Fruit fly (Drosophila melanogaster) whole organism, wandering third instar larva: ENCODE results near the gene CG12402.

Experiments used
- Abd-B ChIP-seq: fragments of >200 bp; optimal IDR thresholded peaks from 2 replicates; lab custom pipeline; 2017; ENCODE audit warnings: missing biosample characterization, missing genetic modification characterization
- CG32264 ChIP-seq: fragments of 200-800 bp; sonication (Bioruptor generic); optimal IDR thresholded peaks from 2 replicates; lab custom pipeline; 2016; ENCODE audit warnings: missing biosample characterization, missing genetic modification characterization
- CG9705 ChIP-seq: fragments of 200-800 bp; sonication (Bioruptor generic); optimal IDR thresholded peaks from 2 replicates; lab custom pipeline; 2018; ENCODE audit warnings: missing biosample characterization, mild to moderate bottlenecking, missing genetic modification characterization
- CrebA ChIP-seq: fragments of 200-800 bp; sonication (Bioruptor generic); optimal IDR thresholded peaks from 2 replicates; lab custom pipeline; 2016; ENCODE audit warnings: missing biosample characterization, mild to moderate bottlenecking, missing genetic modification characterization, borderline replicate concordance
- Dfd ChIP-seq: fragments of >200 bp; optimal IDR thresholded peaks from 2 replicates; lab custom pipeline; 2017; ENCODE audit warnings: missing biosample characterization, missing genetic modification characterization
- Dif ChIP-seq: fragments of 200-275, 200-300 bp; sonication (Bioruptor generic); optimal IDR thresholded peaks from 2 replicates; lab custom pipeline; 2018; ENCODE audit warnings: missing biosample characterization, missing genetic modification characterization; ENCODE audit not compliant: partially characterized antibody
- GATAd ChIP-seq: sonication (Bioruptor generic); optimal IDR thresholded peaks from 2 replicates; lab custom pipeline; 2016; ENCODE audit warnings: missing biosample characterization, missing genetic modification characterization
- HLH106 ChIP-seq: fragments of 200-800 bp; optimal IDR thresholded peaks from 3 replicates; lab custom pipeline; 2019; ENCODE audit warnings: missing biosample characterization, mild to moderate bottlenecking, missing genetic modification characterization, moderate library complexity
- Hnf4 ChIP-seq: fragments of 200-800 bp; sonication (Bioruptor generic); optimal IDR thresholded peaks from 2 replicates; lab custom pipeline; 2016; ENCODE audit warnings: missing biosample characterization, mild to moderate bottlenecking, missing genetic modification characterization
- Hr78 ChIP-seq: fragments of >200 bp; optimal IDR thresholded peaks from 2 replicates; lab custom pipeline; 2017; ENCODE audit warnings: missing biosample characterization, missing genetic modification characterization
- Hr83 ChIP-seq: fragments of 200-300 bp; sonication (Bioruptor generic); optimal IDR thresholded peaks from 2 replicates; lab custom pipeline; 2016; ENCODE audit warnings: missing biosample characterization, mild to moderate bottlenecking, missing genetic modification characterization, moderate library complexity; ENCODE audit not compliant: poor library complexity, severe bottlenecking
- Mio ChIP-seq: sonication (Bioruptor generic); optimal IDR thresholded peaks from 2 replicates; lab custom pipeline; 2016; ENCODE audit warnings: missing biosample characterization, missing genetic modification characterization
- Myc ChIP-seq: fragments of >200 bp; optimal IDR thresholded peaks from 2 replicates; lab custom pipeline; 2017
- N ChIP-seq: fragments of >200 bp; optimal IDR thresholded peaks from 2 replicates; lab custom pipeline; 2018; ENCODE audit warnings: missing biosample characterization, missing external identifiers, missing genetic modification characterization
- OdsH ChIP-seq: fragments of 200-800 bp; sonication (Bioruptor generic); optimal IDR thresholded peaks from 2 replicates; lab custom pipeline; 2016; ENCODE audit warnings: missing biosample characterization, mild to moderate bottlenecking, missing genetic modification characterization
- Rel ChIP-seq, 2 experiments: fragments of 200-800 bp; sonication (Bioruptor generic) in 1 of 2; optimal IDR thresholded peaks; 2 replicates in 1 of 2; 3 replicates in 1 of 2; lab custom pipeline; 2016 to 2019; ENCODE audit warnings: mild to moderate bottlenecking in 2 of 2, missing biosample characterization in 2 of 2, missing genetic modification characterization in 2 of 2, moderate library complexity in 1 of 2
- Vsx2 ChIP-seq: fragments of 200-300, 225-300 bp; sonication (Bioruptor generic); optimal IDR thresholded peaks from 2 replicates; lab custom pipeline; 2018; ENCODE audit warnings: missing biosample characterization, missing genetic modification characterization; ENCODE audit not compliant: partially characterized antibody
- br ChIP-seq: fragments of 200-800 bp; sonication (Bioruptor generic); optimal IDR thresholded peaks from 2 replicates; lab custom pipeline; 2016; ENCODE audit warnings: missing biosample characterization, missing genetic modification characterization
- brk ChIP-seq: fragments of 200-800 bp; sonication (Bioruptor generic); optimal IDR thresholded peaks from 2 replicates; lab custom pipeline; 2016; ENCODE audit warnings: missing biosample characterization, mild to moderate bottlenecking, missing genetic modification characterization
- dl ChIP-seq, 2 experiments: fragments of 175-275, 200-275 bp in 1 of 2; fragments of 200-275 bp in 1 of 2; sonication (Bioruptor generic); optimal IDR thresholded peaks; lab custom pipeline; 2018; ENCODE audit warnings: mild to moderate bottlenecking in 2 of 2, missing biosample characterization in 2 of 2, missing genetic modification characterization in 2 of 2, moderate library complexity in 2 of 2; ENCODE audit not compliant: partially characterized antibody in 2 of 2, insufficient read depth in 1 of 2
- dmrt93B ChIP-seq: fragments of 200-800 bp; sonication (Bioruptor generic); optimal IDR thresholded peaks from 2 replicates; lab custom pipeline; 2018; ENCODE audit warnings: missing biosample characterization, mild to moderate bottlenecking, missing genetic modification characterization
- dsf ChIP-seq: sonication (Bioruptor generic); optimal IDR thresholded peaks from 2 replicates; lab custom pipeline; 2016; ENCODE audit warnings: missing biosample characterization, missing genetic modification characterization, borderline replicate concordance
- foxo ChIP-seq, 2 experiments: fragments of 200-800 bp; sonication (Bioruptor generic); optimal IDR thresholded peaks; 2 replicates in 1 of 2; 3 replicates in 1 of 2; lab custom pipeline; 2016 to 2017; ENCODE audit warnings: missing biosample characterization in 2 of 2, missing genetic modification characterization in 2 of 2
- fru ChIP-seq: fragments of 200-800 bp; sonication (Bioruptor generic); optimal IDR thresholded peaks from 3 replicates; lab custom pipeline; 2016; ENCODE audit warnings: missing biosample characterization, mild to moderate bottlenecking, missing genetic modification characterization
- h ChIP-seq: fragments of 200-800 bp; sonication (Bioruptor generic); optimal IDR thresholded peaks from 3 replicates; lab custom pipeline; 2016; ENCODE audit warnings: missing biosample characterization, mild to moderate bottlenecking, missing genetic modification characterization
- jim ChIP-seq: fragments of 175-275, 200-325 bp; sonication (Bioruptor generic); optimal IDR thresholded peaks from 2 replicates; lab custom pipeline; 2016; ENCODE audit warnings: missing biosample characterization, mild to moderate bottlenecking, missing genetic modification characterization
- lola ChIP-seq: fragments of >200 bp; optimal IDR thresholded peaks from 2 replicates; lab custom pipeline; 2017; ENCODE audit warnings: missing biosample characterization, missing genetic modification characterization
- pan ChIP-seq: fragments of >200 bp; optimal IDR thresholded peaks from 2 replicates; lab custom pipeline; 2017
- psq ChIP-seq: fragments of 200-800 bp; sonication (Bioruptor generic); optimal IDR thresholded peaks from 3 replicates; lab custom pipeline; 2017; ENCODE audit warnings: missing biosample characterization, mild to moderate bottlenecking, missing genetic modification characterization, moderate library complexity
- rgr ChIP-seq: fragments of 200-800 bp; sonication (Bioruptor generic); optimal IDR thresholded peaks from 3 replicates; lab custom pipeline; 2016; ENCODE audit warnings: missing biosample characterization, mild to moderate bottlenecking, missing genetic modification characterization
- sage ChIP-seq: fragments of 200-800 bp; sonication (Bioruptor generic); optimal IDR thresholded peaks from 2 replicates; lab custom pipeline; 2016; ENCODE audit warnings: missing biosample characterization, mild to moderate bottlenecking, missing genetic modification characterization
- tai ChIP-seq: sonication (Bioruptor generic); optimal IDR thresholded peaks from 2 replicates; lab custom pipeline; 2016; ENCODE audit warnings: missing biosample characterization, missing genetic modification characterization
- usp ChIP-seq: fragments of >200 bp; optimal IDR thresholded peaks from 2 replicates; lab custom pipeline; 2017; ENCODE audit warnings: missing biosample characterization, missing genetic modification characterization
- woc ChIP-seq: sonication (Bioruptor generic); optimal IDR thresholded peaks from 2 replicates; lab custom pipeline; 2016; ENCODE audit warnings: missing biosample characterization, mild to moderate bottlenecking, missing genetic modification characterization

CG12402 gene

dm6 chr3R:14088157-14088556, 20.0 kb downstream of the CG12402 start:
- TF ChIP-seq Dif (GFP tag; lab: Kevin White, UChicago) (no peak), Rel (GFP tag; optimal IDR thresholded peaks at IDR 0.05; lab: Kevin White, UChicago) (no peak), Rel (tag; optimal IDR thresholded peaks at IDR 0.05; lab: Kevin White, UChicago) (peak; percentile 31)

dm6 chr3R:14085555-14085954, 22.6 kb downstream of the CG12402 start:
- TF ChIP-seq usp (GFP tag; lab: Kevin White, UChicago): no peak
- no peak for TF ChIP-seq CG9705
- no peak for TF ChIP-seq Dif (GFP tag; lab: Kevin White, UChicago)
- no peak for TF ChIP-seq N (GFP tag; lab: Kevin White, UChicago)
- TF ChIP-seq tai: no peak
- no peak for TF ChIP-seq Rel (GFP tag; optimal IDR thresholded peaks at IDR 0.05; lab: Kevin White, UChicago)
- TF ChIP-seq Rel (tag; optimal IDR thresholded peaks at IDR 0.05; lab: Kevin White, UChicago): no peak
- TF ChIP-seq brk (GFP tag; lab: Kevin White, UChicago): no peak
- no peak for TF ChIP-seq dmrt93B (GFP tag; lab: Kevin White, UChicago)
- no peak for TF ChIP-seq Myc
- no peak for TF ChIP-seq dsf (GFP tag; lab: Kevin White, UChicago)
- TF ChIP-seq jim (GFP tag; lab: Kevin White, UChicago): no peak
- TF ChIP-seq Hnf4 (GFP tag; lab: Kevin White, UChicago): no peak
- TF ChIP-seq OdsH (GFP tag; lab: Kevin White, UChicago): no peak
- no peak for TF ChIP-seq Mio (GFP tag; lab: Kevin White, UChicago)
- TF ChIP-seq, all 38 proteins: peak for 0

- TF ChIP-seq sage (GFP tag; lab: Kevin White, UChicago) (no peak), lola (GFP tag; lab: Kevin White, UChicago) (no peak), Dfd (peak; percentile 78), jim (GFP tag; lab: Kevin White, UChicago) (no peak)
Measured at dm6 chr3R:14081526-14081925, 26.6 kb downstream of the CG12402 start.

DNA sequence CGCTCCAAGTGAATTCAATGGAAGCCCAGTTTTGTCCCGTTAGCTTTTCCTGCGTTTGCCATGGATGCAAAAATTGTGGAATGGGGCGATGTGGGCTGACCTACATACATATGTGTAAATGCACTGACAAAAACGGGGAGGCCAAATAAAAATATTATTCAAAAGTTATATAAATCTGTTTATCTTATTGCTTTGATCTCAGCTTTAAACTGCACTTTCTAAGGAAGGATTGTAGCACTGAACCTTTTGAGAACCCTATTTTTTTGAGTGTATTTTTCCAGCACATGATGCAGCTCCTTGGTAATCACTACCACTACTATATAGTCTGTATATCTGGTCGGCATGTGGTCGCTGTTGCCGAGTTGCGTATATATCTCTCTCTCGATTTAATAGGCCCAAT, 31.1 kb downstream of the CG12402 start:
- TF ChIP-seq sage (GFP tag; lab: Kevin White, UChicago) (no peak), Myc (no peak), psq (GFP tag; lab: Kevin White, UChicago) (peak; percentile 1), HLH106 (tag; lab: Kevin White, UChicago) (peak; percentile 18), Vsx2 (no peak), N (GFP tag; lab: Kevin White, UChicago) (no peak), pan (lab: Kevin White, UChicago) (no peak), dsf (GFP tag; lab: Kevin White, UChicago) (no peak), dmrt93B (GFP tag; lab: Kevin White, UChicago) (no peak), Abd-B (no peak), CG9705 (no peak), Mio (GFP tag; lab: Kevin White, UChicago) (no peak), CG32264 (no peak), fru (peak; percentile 39), usp (GFP tag; lab: Kevin White, UChicago) (no peak), Dfd (no peak), Hnf4 (GFP tag; lab: Kevin White, UChicago) (no peak), Hr78 (GFP tag; lab: Kevin White, UChicago) (no peak), lola (GFP tag; lab: Kevin White, UChicago) (no peak), Hr83 (no peak), GATAd (no peak), CrebA (GFP tag; lab: Kevin White, UChicago) (no peak), h (GFP tag; lab: Kevin White, UChicago) (peak; percentile 28), foxo (GFP tag; optimal IDR thresholded peaks at IDR 0.05; lab: Kevin White, UChicago) (peak in 1 of 2 experiments; percentile 21)

DNA sequence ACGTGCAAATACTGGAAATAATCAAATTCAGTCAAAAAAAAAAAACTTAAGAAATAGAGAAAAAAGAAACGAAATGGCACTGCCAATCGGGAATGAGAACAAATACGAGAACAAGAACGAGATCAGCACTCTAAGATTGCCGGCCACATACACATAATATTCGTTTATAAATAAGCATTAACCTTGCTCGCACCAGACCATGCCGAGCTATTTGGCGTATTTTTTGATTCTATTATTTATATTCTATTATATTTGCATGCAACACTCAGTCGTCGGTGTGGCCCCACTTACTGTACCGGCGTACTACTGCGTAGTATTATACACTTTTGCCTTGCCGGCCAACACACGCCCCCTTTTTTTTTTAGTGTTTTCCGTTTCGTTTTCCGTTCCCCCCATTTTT, 37.5 kb downstream of the CG12402 start:
- TF ChIP-seq Hr83 (no peak), dmrt93B (GFP tag; lab: Kevin White, UChicago) (peak; percentile 1), Rel (GFP tag; optimal IDR thresholded peaks at IDR 0.05; lab: Kevin White, UChicago) (no peak), Rel (tag; optimal IDR thresholded peaks at IDR 0.05; lab: Kevin White, UChicago) (no peak), br (GFP tag; lab: Kevin White, UChicago) (no peak), woc (GFP tag; lab: Kevin White, UChicago) (no peak), foxo (GFP tag; optimal IDR thresholded peaks at IDR 0.05; lab: Kevin White, UChicago) (peak in 1 of 2 experiments; percentile 11), rgr (peak; percentile 19), dl (GFP tag; optimal IDR thresholded peaks at IDR 0.05; lab: Kevin White, UChicago; ENCODE audit: insufficient read depth in 1 of 2, partially characterized antibody in 2 of 2) (no peak), fru (no peak), jim (GFP tag; lab: Kevin White, UChicago) (no peak), CrebA (GFP tag; lab: Kevin White, UChicago) (no peak), Abd-B (no peak), h (GFP tag; lab: Kevin White, UChicago) (no peak), tai (no peak), GATAd (no peak), usp (GFP tag; lab: Kevin White, UChicago) (no peak), OdsH (GFP tag; lab: Kevin White, UChicago) (peak; percentile 21), Dfd (no peak), pan (lab: Kevin White, UChicago) (no peak), Hr78 (GFP tag; lab: Kevin White, UChicago) (no peak), CG32264 (no peak)
